Worm (Caenorhabditis elegans): ENCODE measurements around the gene lron-3.

- TF ChIP-seq nhr-12 (tag; optimal IDR thresholded peaks at IDR 0.05) (no peak), elt-3 (tag; optimal IDR thresholded peaks at IDR 0.05) (no peak), aly-2 (tag; optimal IDR thresholded peaks at IDR 0.05) (no peak), ztf-11 (tag; optimal IDR thresholded peaks at IDR 0.05) (no peak), tbx-2 (tag; optimal IDR thresholded peaks at IDR 0.05) (no peak)
Measured at ce11 chrX:15536017-15536416, 21.7 kb downstream of the lron-3 start.
